Fruit fly (Drosophila melanogaster): Measurements from ENCODE around the gene CG9782.

dm6 chrX:16664405-16665064 lies 43.1 kb upstream of the CG9782 start, which contains the start of gene CG15865:
- TF ChIP-seq rn (GFP tag; IDR thresholded peaks at IDR 0.05) (no peak), CG9948 (tag; optimal IDR thresholded peaks at IDR 0.05) (no peak), EcR (GFP tag; optimal IDR thresholded peaks at IDR 0.05) (no peak), CG32121 (GFP tag; IDR thresholded peaks at IDR 0.05) (no peak), fd96Ca (GFP tag; IDR thresholded peaks at IDR 0.05) (no peak), gl (tag; optimal IDR thresholded peaks at IDR 0.05) (no peak), CG14655 (GFP tag; optimal IDR thresholded peaks at IDR 0.05) (no peak), Ets98B (GFP tag; IDR thresholded peaks at IDR 0.05) (no peak), CG34367 (tag; optimal IDR thresholded peaks at IDR 0.05) (no peak)
